Worm (Caenorhabditis elegans) whole organism, late embryonic: ENCODE measurements around the gene C46F11.4.
A peak's percentile ranks its signal among the peaks of the same experiment; 100 is the strongest.

Experiments used
- C08G9.2 ChIP-seq: sonication (generic microtip); optimal IDR thresholded peaks from 2 replicates; lab custom pipeline; 2016; ENCODE audit warnings: mild to moderate bottlenecking, missing genetic modification characterization, moderate library complexity, missing compliant biosample characterization
- C38D4.7 ChIP-seq: fragments of 200-800 bp; sonication (Bioruptor generic); optimal IDR thresholded peaks from 2 replicates; lab custom pipeline; 2018; ENCODE audit warnings: mild to moderate bottlenecking, missing genetic modification characterization, moderate library complexity, missing compliant biosample characterization
- F13H6.1 ChIP-seq: sonication (generic microtip); optimal IDR thresholded peaks from 2 replicates; lab custom pipeline; 2016; ENCODE audit warnings: missing genetic modification characterization, missing compliant biosample characterization
- T23F11.4 ChIP-seq: fragments of 200-800 bp; sonication (Bioruptor generic); optimal IDR thresholded peaks from 2 replicates; lab custom pipeline; 2018; ENCODE audit warnings: mild to moderate bottlenecking, missing genetic modification characterization, missing compliant biosample characterization
- ahr-1 ChIP-seq: sonication (generic microtip); optimal IDR thresholded peaks from 2 replicates; lab custom pipeline; 2016; ENCODE audit warnings: missing genetic modification characterization, missing compliant biosample characterization
- ceh-14 ChIP-seq: sonication (generic microtip); optimal IDR thresholded peaks from 2 replicates; lab custom pipeline; 2016; ENCODE audit warnings: missing genotype, missing genetic modification characterization, missing compliant biosample characterization
- ceh-30 ChIP-seq: fragments of 150-350 bp; optimal IDR thresholded peaks from 2 replicates; lab custom pipeline; 2014; ENCODE audit warnings: missing biosample characterization, missing genetic modification characterization
- ceh-31 ChIP-seq: sonication (generic microtip); optimal IDR thresholded peaks from 2 replicates; lab custom pipeline; 2016; ENCODE audit warnings: missing genetic modification characterization, missing compliant biosample characterization
- ceh-34 ChIP-seq: sonication (generic microtip); optimal IDR thresholded peaks from 2 replicates; lab custom pipeline; 2016; ENCODE audit warnings: mild to moderate bottlenecking, missing genetic modification characterization, missing compliant biosample characterization
- ceh-45 ChIP-seq: fragments of 200-800 bp; sonication (Bioruptor generic); IDR thresholded peaks from 2 replicates; pipeline ENCODE4 v1.3.6; 2022; ENCODE audit warnings: missing genetic modification reagents, missing genetic modification characterization, missing compliant biosample characterization
- ceh-48 ChIP-seq: sonication (generic microtip); optimal IDR thresholded peaks from 2 replicates; lab custom pipeline; 2016; ENCODE audit warnings: missing genetic modification characterization, inconsistent platforms, missing compliant biosample characterization
- ceh-6 ChIP-seq: fragments of 200-800 bp; sonication (Bioruptor generic); optimal IDR thresholded peaks from 2 replicates; lab custom pipeline; 2018; ENCODE audit warnings: mild to moderate bottlenecking, missing genetic modification characterization, missing compliant biosample characterization
- che-1 ChIP-seq: sonication (generic microtip); optimal IDR thresholded peaks from 2 replicates; lab custom pipeline; 2016; ENCODE audit warnings: mild to moderate bottlenecking, missing genetic modification characterization, missing compliant biosample characterization
- dmd-4 ChIP-seq: sonication (generic microtip); optimal IDR thresholded peaks from 2 replicates; lab custom pipeline; 2016; ENCODE audit warnings: borderline replicate concordance, missing genetic modification characterization, missing compliant biosample characterization
- dve-1 ChIP-seq: sonication (generic microtip); optimal IDR thresholded peaks from 2 replicates; lab custom pipeline; 2017; ENCODE audit warnings: antibody characterized with exemption, mild to moderate bottlenecking, missing genetic modification characterization, missing compliant biosample characterization
- elt-2 ChIP-seq: sonication (generic microtip); optimal IDR thresholded peaks from 2 replicates; lab custom pipeline; 2016; ENCODE audit warnings: missing genetic modification reagents, missing genetic modification characterization, missing compliant biosample characterization
- elt-4 ChIP-seq: sonication (generic microtip); optimal IDR thresholded peaks from 2 replicates; lab custom pipeline; 2016; ENCODE audit warnings: missing genetic modification characterization, missing compliant biosample characterization
- gmeb-2 ChIP-seq: sonication (generic microtip); optimal IDR thresholded peaks from 2 replicates; lab custom pipeline; 2016; ENCODE audit warnings: missing genetic modification characterization, inconsistent platforms, missing compliant biosample characterization
- hlh-13 ChIP-seq: fragments of 200-800 bp; sonication (Bioruptor generic); optimal IDR thresholded peaks from 2 replicates; lab custom pipeline; 2018; ENCODE audit warnings: mild to moderate bottlenecking, missing genetic modification characterization, missing compliant biosample characterization
- hlh-6 ChIP-seq: sonication (generic microtip); optimal IDR thresholded peaks from 2 replicates; lab custom pipeline; 2016; ENCODE audit warnings: missing genotype, missing genetic modification characterization, missing compliant biosample characterization
- lin-11 ChIP-seq: fragments of 200-800 bp; sonication (Bioruptor generic); optimal IDR thresholded peaks from 2 replicates; lab custom pipeline; 2018; ENCODE audit warnings: mild to moderate bottlenecking, missing genetic modification characterization, missing compliant biosample characterization
- madf-2 ChIP-seq: sonication (generic microtip); optimal IDR thresholded peaks from 2 replicates; lab custom pipeline; 2017; ENCODE audit warnings: missing genetic modification characterization, missing compliant biosample characterization
- nfya-1 ChIP-seq: sonication (generic microtip); optimal IDR thresholded peaks from 2 replicates; lab custom pipeline; 2017; ENCODE audit warnings: missing genetic modification characterization, mild to moderate bottlenecking, missing compliant biosample characterization, antibody characterized with exemption, moderate library complexity
- nhr-232 ChIP-seq: sonication (generic microtip); optimal IDR thresholded peaks from 2 replicates; lab custom pipeline; 2016; ENCODE audit warnings: missing genetic modification characterization, missing compliant biosample characterization
- npax-4 ChIP-seq: sonication (generic microtip); optimal IDR thresholded peaks from 2 replicates; lab custom pipeline; 2016; ENCODE audit warnings: missing genetic modification characterization, missing compliant biosample characterization
- odd-2 ChIP-seq: sonication (generic microtip); optimal IDR thresholded peaks from 2 replicates; lab custom pipeline; 2017; ENCODE audit warnings: antibody characterized with exemption, mild to moderate bottlenecking, missing genetic modification characterization, missing compliant biosample characterization
- pha-2 ChIP-seq: sonication (generic microtip); optimal IDR thresholded peaks from 2 replicates; lab custom pipeline; 2017; ENCODE audit warnings: mild to moderate bottlenecking, missing genetic modification characterization, missing compliant biosample characterization
- pha-4 ChIP-seq: fragments of 150-350 bp; optimal IDR thresholded peaks from 2 replicates; lab custom pipeline; 2018; ENCODE audit warnings: missing biosample characterization, missing genetic modification reagents, missing genetic modification characterization
- pros-1 ChIP-seq: fragments of 150-350 bp; optimal IDR thresholded peaks from 2 replicates; lab custom pipeline; 2014; ENCODE audit warnings: missing biosample characterization, missing genetic modification reagents, missing genetic modification characterization
- ref-2 ChIP-seq: sonication (generic microtip); optimal IDR thresholded peaks from 2 replicates; lab custom pipeline; 2016; ENCODE audit warnings: missing genetic modification characterization, missing compliant biosample characterization
- rnt-1 ChIP-seq: sonication (generic microtip); optimal IDR thresholded peaks from 2 replicates; lab custom pipeline; 2016; ENCODE audit warnings: missing genetic modification characterization, missing compliant biosample characterization
- sdc-2 ChIP-seq: sonication (generic microtip); optimal IDR thresholded peaks from 2 replicates; lab custom pipeline; 2016; ENCODE audit warnings: missing genotype, missing genetic modification characterization, missing compliant biosample characterization
- sox-2 ChIP-seq: fragments of 200-800 bp; sonication (Bioruptor generic); IDR thresholded peaks from 2 replicates; pipeline ENCODE4 v1.3.6; 2022; ENCODE audit warnings: missing genetic modification reagents, missing genetic modification characterization, missing compliant biosample characterization
- sox-4 ChIP-seq: sonication (generic microtip); optimal IDR thresholded peaks from 2 replicates; lab custom pipeline; 2017; ENCODE audit warnings: mild to moderate bottlenecking, missing genetic modification characterization, inconsistent platforms, missing compliant biosample characterization
- tbx-2 ChIP-seq: sonication (generic microtip); optimal IDR thresholded peaks from 2 replicates; lab custom pipeline; 2016; ENCODE audit warnings: missing genetic modification characterization, missing compliant biosample characterization
- ttx-3 ChIP-seq: sonication (generic microtip); optimal IDR thresholded peaks from 2 replicates; lab custom pipeline; 2016; ENCODE audit warnings: missing genetic modification reagents, missing genetic modification characterization, missing compliant biosample characterization
- unc-42 ChIP-seq: sonication (generic microtip); optimal IDR thresholded peaks from 2 replicates; lab custom pipeline; 2016; ENCODE audit warnings: missing genotype, missing genetic modification characterization, missing compliant biosample characterization
- unc-55 ChIP-seq: sonication (generic microtip); optimal IDR thresholded peaks from 2 replicates; lab custom pipeline; 2017; ENCODE audit warnings: missing biosample characterization, missing genetic modification reagents, missing genetic modification characterization
- unc-86 ChIP-seq: sonication (generic microtip); optimal IDR thresholded peaks from 2 replicates; lab custom pipeline; 2016; ENCODE audit warnings: missing genetic modification characterization, missing compliant biosample characterization
- ztf-16 ChIP-seq: sonication (generic microtip); optimal IDR thresholded peaks from 2 replicates; lab custom pipeline; 2017; ENCODE audit warnings: missing genetic modification characterization, missing compliant biosample characterization

Gene C46F11.4

ce11 chrIII:3623772-3624171 is 40.3 kb downstream of the C46F11.4 start (continued):
- TF ChIP-seq hlh-6 (no peak), ceh-45 (no peak), che-1 (tag; lab: Kevin White, UChicago) (no peak), rnt-1 (tag; lab: Kevin White, UChicago) (no peak), pha-2 (tag; lab: Kevin White, UChicago) (no peak), ref-2 (tag; lab: Kevin White, UChicago) (peak; percentile 34), nhr-232 (peak; percentile 31), hlh-13 (GFP tag; lab: Kevin White, UChicago) (no peak), ztf-16 (tag; lab: Kevin White, UChicago) (no peak), elt-2 (tag; lab: Kevin White, UChicago) (peak; percentile 61), sox-2 (GFP tag; lab: Robert Waterston, UW) (no peak), odd-2 (no peak), ahr-1 (no peak), nfya-1 (tag; lab: Kevin White, UChicago) (peak; percentile 35)

ce11 chrIII:3621211-3621897 is 42.8 kb downstream of the C46F11.4 start:
- TF ChIP-seq C08G9.2 (tag; lab: Kevin White, UChicago) (no peak), F13H6.1 (no peak), pros-1 (no peak), ceh-45 (no peak), unc-86 (tag; lab: Kevin White, UChicago) (no peak), npax-4 (tag; lab: Kevin White, UChicago) (no peak), unc-55 (GFP tag; lab: Kevin White, UChicago) (no peak), ceh-30 (tag; lab: Kevin White, UChicago) (no peak), madf-2 (tag; lab: Kevin White, UChicago) (no peak), che-1 (tag; lab: Kevin White, UChicago) (no peak), unc-42 (tag; lab: Kevin White, UChicago) (no peak), ceh-14 (tag; lab: Kevin White, UChicago) (no peak), dve-1 (tag; lab: Kevin White, UChicago) (no peak), ceh-6 (GFP tag; lab: Kevin White, UChicago) (no peak), nfya-1 (tag; lab: Kevin White, UChicago) (no peak), ttx-3 (tag; lab: Kevin White, UChicago) (no peak), pha-4 (tag; lab: Kevin White, UChicago) (no peak)

ce11 chrIII:3620652-3621051 is 43.5 kb downstream of the C46F11.4 start:
- TF ChIP-seq dmd-4 (tag; lab: Kevin White, UChicago) (peak; percentile 54), C38D4.7 (GFP tag; lab: Kevin White, UChicago) (peak; percentile 36), pha-4 (tag; lab: Kevin White, UChicago) (no peak), nfya-1 (tag; lab: Kevin White, UChicago) (peak; percentile 17), gmeb-2 (tag; lab: Kevin White, UChicago) (peak; percentile 24), lin-11 (tag; lab: Kevin White, UChicago) (peak; percentile 45), elt-2 (tag; lab: Kevin White, UChicago) (peak; percentile 9), nhr-232 (peak; percentile 40), dve-1 (tag; lab: Kevin White, UChicago) (no peak), T23F11.4 (no peak), ceh-31 (tag; lab: Kevin White, UChicago) (peak; percentile 77), ceh-48 (no peak), sox-4 (tag; lab: Kevin White, UChicago) (peak; percentile 1), ceh-34 (tag; lab: Kevin White, UChicago) (peak; percentile 49), ceh-6 (GFP tag; lab: Kevin White, UChicago) (peak; percentile 43), unc-86 (tag; lab: Kevin White, UChicago) (peak; percentile 38), hlh-6 (peak; percentile 41), unc-55 (GFP tag; lab: Kevin White, UChicago) (no peak), ceh-14 (tag; lab: Kevin White, UChicago) (peak; percentile 22), che-1 (tag; lab: Kevin White, UChicago) (peak; percentile 19), tbx-2 (tag; lab: Kevin White, UChicago) (peak; percentile 61), sdc-2 (tag; lab: Kevin White, UChicago) (peak; percentile 66), elt-4 (tag; lab: Kevin White, UChicago) (no peak)
- TF ChIP-seq, all 69 proteins: peak for 17
